Worm (Caenorhabditis elegans) whole organism, L4 larva: ENCODE data around the gene C45H4.18.

Experiments
- F10B5.3 ChIP-seq: sonication (generic microtip); optimal IDR thresholded peaks from 2 replicates; lab custom pipeline; 2016; ENCODE audit warnings: mild to moderate bottlenecking, missing genetic modification characterization, missing compliant biosample characterization
- T26A8.4 ChIP-seq: fragments of 200-800 bp; sonication (Bioruptor generic); IDR thresholded peaks from 2 replicates; pipeline ENCODE4 v1.3.6; 2022; ENCODE audit warnings: missing genetic modification characterization, missing compliant biosample characterization
- Y105C5A.15 ChIP-seq: fragments of 200-800 bp; sonication (Bioruptor generic); IDR thresholded peaks from 2 replicates; pipeline ENCODE4 v1.3.6; 2022; ENCODE audit warnings: missing genetic modification characterization, missing compliant biosample characterization
- ZK337.2 ChIP-seq: fragments of 200-800 bp; sonication (Bioruptor generic); IDR thresholded peaks from 2 replicates; pipeline ENCODE4 v1.3.6; 2022; ENCODE audit warnings: missing genetic modification reagents, missing genetic modification characterization, missing compliant biosample characterization
- aha-1 ChIP-seq: fragments of 150-350 bp; peaks from one replicate; lab custom pipeline; 2014; ENCODE audit warnings: missing biosample characterization, missing genetic modification characterization
- ama-1 ChIP-seq: fragments of 150-350 bp; optimal IDR thresholded peaks from 2 replicates; lab custom pipeline; 2014; ENCODE audit warnings: inconsistent platforms, mixed read lengths
- attf-4 ChIP-seq: sonication (generic microtip); optimal IDR thresholded peaks from 3 replicates; lab custom pipeline; 2017; ENCODE audit warnings: missing biosample characterization, missing genetic modification characterization
- cey-2 ChIP-seq: sonication (generic microtip); optimal IDR thresholded peaks from 3 replicates; lab custom pipeline; 2017; ENCODE audit warnings: missing genetic modification characterization, mild to moderate bottlenecking, missing compliant biosample characterization, antibody characterized with exemption, borderline replicate concordance; ENCODE audit not compliant: insufficient read depth
- ctbp-1 ChIP-seq: fragments of 200-800 bp; sonication (Bioruptor generic); IDR thresholded peaks from 2 replicates; pipeline ENCODE4 v1.3.6; 2022; ENCODE audit warnings: missing genetic modification reagents, missing genetic modification characterization, missing compliant biosample characterization
- daf-16 ChIP-seq, 3 experiments: sonication (generic microtip); optimal IDR thresholded peaks; 2 replicates each; lab custom pipeline; 2016 to 2017; ENCODE audit warnings: missing genetic modification characterization in 3 of 3, missing genetic modification reagents in 3 of 3, mild to moderate bottlenecking in 2 of 3, missing compliant biosample characterization in 2 of 3, missing biosample characterization in 1 of 3, moderate library complexity in 1 of 3
- dmd-6 ChIP-seq: fragments of 200-800 bp; sonication (Bioruptor generic); IDR thresholded peaks from 2 replicates; pipeline ENCODE4 v1.3.6; 2022; ENCODE audit warnings: missing genetic modification reagents, missing genetic modification characterization, missing compliant biosample characterization
- dpl-1 ChIP-seq: fragments of 150-350 bp; optimal IDR thresholded peaks from 2 replicates; lab custom pipeline; 2014; ENCODE audit warnings: missing biosample characterization, missing genetic modification reagents, missing genetic modification characterization
- duxl-1 ChIP-seq: sonication (generic microtip); optimal IDR thresholded peaks from 2 replicates; lab custom pipeline; 2016; ENCODE audit warnings: mild to moderate bottlenecking, missing genetic modification characterization, moderate library complexity, missing compliant biosample characterization; ENCODE audit not compliant: poor library complexity
- dve-1 ChIP-seq: sonication (generic microtip); optimal IDR thresholded peaks from 2 replicates; lab custom pipeline; 2017; ENCODE audit warnings: antibody characterized with exemption, mild to moderate bottlenecking, missing genetic modification characterization, missing compliant biosample characterization; ENCODE audit not compliant: insufficient read depth
- egl-43 ChIP-seq: fragments of 200-800 bp; sonication (Bioruptor generic); IDR thresholded peaks from 2 replicates; pipeline ENCODE4 v1.3.6; 2022; ENCODE audit warnings: missing genetic modification reagents, missing genetic modification characterization, missing compliant biosample characterization
- fos-1 ChIP-seq: fragments of 150-350 bp; optimal IDR thresholded peaks from 2 replicates; lab custom pipeline; 2014; ENCODE audit warnings: missing biosample characterization, missing genetic modification characterization
- hlh-11 ChIP-seq: fragments of 200-800 bp; sonication (Bioruptor generic); optimal IDR thresholded peaks from 2 replicates; lab custom pipeline; 2018; ENCODE audit warnings: mild to moderate bottlenecking, missing genetic modification characterization, missing compliant biosample characterization
- hlh-30 ChIP-seq: sonication (generic microtip); optimal IDR thresholded peaks from 2 replicates; lab custom pipeline; 2017; ENCODE audit warnings: antibody characterized with exemption, mild to moderate bottlenecking, missing genetic modification characterization, missing compliant biosample characterization; ENCODE audit not compliant: insufficient read depth
- hmg-1.1 ChIP-seq: fragments of 200-800 bp; sonication (Bioruptor generic); IDR thresholded peaks from 2 replicates; pipeline ENCODE4 v1.3.6; 2022; ENCODE audit warnings: missing genetic modification reagents, missing genetic modification characterization, missing compliant biosample characterization
- mdl-1 ChIP-seq, 2 experiments: fragments of 150-350 bp in 1 of 2; sonication (generic microtip) in 1 of 2; optimal IDR thresholded peaks; 2 replicates each; lab custom pipeline; 2014 to 2017; ENCODE audit warnings: missing biosample characterization in 2 of 2, missing genetic modification characterization in 2 of 2
- mdt-29 ChIP-seq: fragments of 200-800 bp; sonication (Bioruptor generic); IDR thresholded peaks from 2 replicates; pipeline ENCODE4 v1.3.6; 2022; ENCODE audit warnings: missing genetic modification reagents, missing genetic modification characterization, missing compliant biosample characterization
- mes-2 ChIP-seq: sonication (generic microtip); optimal IDR thresholded peaks from 2 replicates; lab custom pipeline; 2016; ENCODE audit warnings: missing genotype, mild to moderate bottlenecking, missing genetic modification characterization, missing compliant biosample characterization; ENCODE audit not compliant: poor library complexity, severe bottlenecking
- nhr-11 ChIP-seq: fragments of 150-350 bp; optimal IDR thresholded peaks from 2 replicates; lab custom pipeline; 2014; ENCODE audit warnings: missing biosample characterization, missing genetic modification characterization
- nhr-28 ChIP-seq: fragments of 150-350 bp; optimal IDR thresholded peaks from 2 replicates; lab custom pipeline; 2014; ENCODE audit warnings: missing biosample characterization, missing genetic modification characterization
- nhr-41 ChIP-seq: fragments of 200-800 bp; sonication (Bioruptor generic); IDR thresholded peaks from 2 replicates; pipeline ENCODE4 v1.3.6; 2022; ENCODE audit warnings: missing genetic modification reagents, missing genetic modification characterization, missing compliant biosample characterization
- nhr-48 ChIP-seq: sonication (generic microtip); optimal IDR thresholded peaks from 2 replicates; lab custom pipeline; 2016; ENCODE audit warnings: mild to moderate bottlenecking, missing genetic modification characterization, missing compliant biosample characterization
- nhr-6 ChIP-seq: fragments of 150-350 bp; optimal IDR thresholded peaks from 2 replicates; lab custom pipeline; 2014; ENCODE audit warnings: missing biosample characterization, missing genetic modification characterization
- nhr-76 ChIP-seq: fragments of 150-350 bp; optimal IDR thresholded peaks from 2 replicates; lab custom pipeline; 2014; ENCODE audit warnings: missing biosample characterization, missing genetic modification characterization
- nhr-77 ChIP-seq: fragments of 150-350 bp; optimal IDR thresholded peaks from 2 replicates; lab custom pipeline; 2014; ENCODE audit warnings: missing biosample characterization, missing genetic modification characterization
- rbr-2 ChIP-seq: sonication (generic microtip); optimal IDR thresholded peaks from 2 replicates; lab custom pipeline; 2016; ENCODE audit warnings: missing genotype, missing genetic modification characterization, missing compliant biosample characterization
- saeg-2 ChIP-seq: fragments of 200-800 bp; sonication (Bioruptor generic); IDR thresholded peaks from 2 replicates; pipeline ENCODE4 v1.3.6; 2022; ENCODE audit warnings: missing genetic modification reagents, missing genetic modification characterization, missing compliant biosample characterization
- set-16 ChIP-seq: fragments of 200-800 bp; sonication (Bioruptor generic); IDR thresholded peaks from 2 replicates; pipeline ENCODE4 v1.3.6; 2022; ENCODE audit warnings: missing genetic modification reagents, missing genetic modification characterization, missing compliant biosample characterization
- tag-97 ChIP-seq: fragments of 200-800 bp; sonication (Bioruptor generic); IDR thresholded peaks from 2 replicates; pipeline ENCODE4 v1.3.6; 2022; ENCODE audit warnings: missing genetic modification characterization, missing compliant biosample characterization
- tra-1 ChIP-seq: fragments of 200-800 bp; sonication (Bioruptor generic); IDR thresholded peaks from 2 replicates; pipeline ENCODE4 v1.3.6; 2022; ENCODE audit warnings: missing genetic modification reagents, missing genetic modification characterization, missing compliant biosample characterization
- unc-130 ChIP-seq: sonication (generic microtip); optimal IDR thresholded peaks from 2 replicates; lab custom pipeline; 2016; ENCODE audit warnings: missing genetic modification reagents, missing genetic modification characterization, missing compliant biosample characterization
- unc-62 ChIP-seq, 3 experiments: fragments of 150-350 bp in 1 of 3; sonication (generic microtip); optimal IDR thresholded peaks in 2 of 3; peaks in 1 of 3; 1 replicate in 1 of 3; 2 replicates in 2 of 3; lab custom pipeline; 2014 to 2017; ENCODE audit warnings: missing biosample characterization in 3 of 3, missing genetic modification characterization in 3 of 3, missing genetic modification reagents in 3 of 3, missing genotype in 1 of 3
- vab-7 ChIP-seq: fragments of 200-800 bp; sonication (Bioruptor generic); IDR thresholded peaks from 2 replicates; pipeline ENCODE4 v1.3.6; 2022; ENCODE audit warnings: missing genetic modification reagents, missing genetic modification characterization, missing compliant biosample characterization
- zip-2 ChIP-seq: fragments of 150-350 bp; optimal IDR thresholded peaks from 2 replicates; lab custom pipeline; 2014; ENCODE audit warnings: missing biosample characterization, missing genetic modification characterization
- ztf-7 ChIP-seq: fragments of 150-350 bp; optimal IDR thresholded peaks from 2 replicates; lab custom pipeline; 2014; ENCODE audit warnings: missing biosample characterization, missing genetic modification characterization

C45H4.18 gene

DNA sequence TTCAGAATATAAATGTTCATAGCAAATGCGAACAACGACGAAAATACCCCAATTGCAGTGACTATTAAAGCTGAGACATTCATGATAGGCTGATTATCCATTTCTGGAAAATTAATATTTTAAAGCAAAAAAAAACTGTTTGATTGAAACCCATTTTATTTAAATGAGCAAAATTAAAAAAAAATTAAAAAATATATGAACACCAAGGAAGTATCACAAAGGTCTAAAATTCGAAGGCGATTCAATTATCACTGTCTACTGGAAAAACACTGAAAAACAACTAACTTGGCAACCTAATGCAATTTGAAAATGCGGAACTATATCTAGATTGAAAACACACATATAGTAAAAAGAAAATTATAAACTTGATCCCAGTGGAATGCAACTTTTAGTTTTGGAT is 15.8 kb downstream of the C45H4.18 start, which contains the start of gene srbc-42:
TSS of gene srbc-42 (minus strand) at position 101 of the 400 bp plus-strand sequence.
- TF ChIP-seq unc-130 (no peak), mes-2 (tag; lab: Kevin White, UChicago) (no peak), nhr-76 (no peak), nhr-6 (tag; lab: Kevin White, UChicago) (no peak), tag-97 (GFP tag; lab: Robert Waterston, UW) (no peak), saeg-2 (GFP tag; lab: Robert Waterston, UW) (no peak), zip-2 (tag; lab: Kevin White, UChicago) (no peak)
- TF ChIP-seq, all 104 proteins: peak for 0

- TF ChIP-seq ztf-7 (no peak), daf-16 (GFP tag; optimal IDR thresholded peaks at IDR 0.05; lab: Kevin White, UChicago) (no peak), daf-16 (tag; optimal IDR thresholded peaks at IDR 0.05; lab: Kevin White, UChicago) (peak; percentile 47), hlh-30 (peak; percentile 53), T26A8.4 (GFP tag; lab: Robert Waterston, UW) (no peak), mdl-1 (tag; optimal IDR thresholded peaks at IDR 0.05; lab: Kevin White, UChicago) (peak in 1 of 2 experiments; percentile 13), Y105C5A.15 (GFP tag; lab: Robert Waterston, UW) (no peak), hmg-1.1 (peak; percentile 56; the same call in 1 of the 2 replicates), mes-2 (tag; lab: Kevin White, UChicago) (peak; percentile 29), dmd-6 (GFP tag; lab: Robert Waterston, UW) (peak; percentile 61), duxl-1 (tag; lab: Kevin White, UChicago) (peak; percentile 30), dpl-1 (no peak), vab-7 (GFP tag; lab: Robert Waterston, UW) (no peak), fos-1 (tag; lab: Kevin White, UChicago) (no peak), nhr-28 (peak; percentile 53), dve-1 (peak; percentile 11), tag-97 (GFP tag; lab: Robert Waterston, UW) (no peak), hlh-11 (tag; lab: Kevin White, UChicago) (peak; percentile 35), aha-1 (peak; percentile 82), cey-2 (tag; lab: Kevin White, UChicago) (no peak), mdt-29 (GFP tag; lab: Robert Waterston, UW) (no peak), attf-4 (tag; lab: Kevin White, UChicago) (no peak), zip-2 (tag; lab: Kevin White, UChicago) (no peak)
Observed at ce11 chrV:2192117-2192516, 16.8 kb downstream of the C45H4.18 start, which contains the start of gene nhr-13. Gene nhr-13, plus strand, starts transcription at chrV:2192485.

DNA sequence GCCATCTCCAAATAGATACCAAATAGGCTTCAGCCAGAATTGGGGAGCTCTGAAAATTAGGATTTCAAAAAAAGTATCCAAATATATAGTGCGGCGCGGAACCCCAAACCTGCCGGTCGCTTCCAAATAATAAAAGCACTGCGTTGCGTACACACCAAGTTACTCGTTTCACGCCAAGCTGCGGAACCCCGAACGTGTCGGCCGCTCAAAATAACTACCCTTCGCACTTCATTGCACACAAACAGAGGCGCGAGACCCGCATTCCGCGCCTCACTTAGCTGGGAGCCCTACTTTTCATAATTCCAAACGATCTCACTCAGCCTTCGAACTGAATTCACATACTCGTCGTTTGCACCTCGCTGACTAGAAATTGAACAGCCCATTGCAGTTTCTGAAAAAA is 24.3 kb downstream of the C45H4.18 start:
- TF ChIP-seq F10B5.3 (tag; lab: Kevin White, UChicago) (no peak), nhr-41 (GFP tag; lab: Robert Waterston, UW) (no peak), nhr-77 (tag; lab: Kevin White, UChicago) (no peak), nhr-28 (no peak)

DNA sequence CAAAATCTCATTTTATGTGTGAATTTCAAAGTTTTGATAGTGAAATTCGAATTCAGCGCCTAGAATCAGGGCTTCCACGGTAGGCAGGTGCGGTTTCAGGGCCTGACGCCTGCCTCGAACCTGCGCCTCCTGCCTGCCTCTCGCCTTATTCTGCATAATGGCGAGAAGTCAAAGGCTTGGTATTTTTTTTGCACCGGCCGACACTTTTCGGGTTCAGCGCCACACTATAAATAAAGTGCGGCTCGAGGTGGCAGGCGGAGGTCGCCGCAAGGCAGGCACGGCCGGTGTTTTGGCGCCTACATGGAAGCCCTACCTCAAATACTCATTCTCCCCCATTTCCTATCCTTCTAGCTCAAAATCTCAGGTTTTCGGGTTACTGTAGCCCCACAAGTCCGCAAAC is 25.1 kb downstream of the C45H4.18 start:
- TF ChIP-seq ztf-7: no peak
- no peak for TF ChIP-seq unc-62 (GFP tag; optimal IDR thresholded peaks at IDR 0.05 in 1 of 2; lab: Kevin White, UChicago)
- no peak for TF ChIP-seq unc-62 (tag; optimal IDR thresholded peaks at IDR 0.05; lab: Kevin White, UChicago)
- TF ChIP-seq T26A8.4 (GFP tag; lab: Robert Waterston, UW): no peak
- TF ChIP-seq nhr-11 (tag; lab: Kevin White, UChicago): no peak
- TF ChIP-seq nhr-48 (tag; lab: Kevin White, UChicago): no peak
- TF ChIP-seq egl-43 (GFP tag; lab: Robert Waterston, UW): 0 out of 2 replicates have a peak, but pooled peaks have one; percentile 3
- TF ChIP-seq ZK337.2: no peak
- no peak for TF ChIP-seq tra-1 (GFP tag; lab: Robert Waterston, UW)
- no peak for TF ChIP-seq attf-4 (tag; lab: Kevin White, UChicago)
- no peak for TF ChIP-seq ctbp-1 (GFP tag; lab: Robert Waterston, UW)
- TF ChIP-seq rbr-2: no peak
- no peak for TF ChIP-seq ama-1
- no peak for TF ChIP-seq nhr-41 (GFP tag; lab: Robert Waterston, UW)
- TF ChIP-seq hlh-30: no peak
- peak; percentile 69; the same call in 1 of the 2 replicates for TF ChIP-seq set-16 (GFP tag; lab: Robert Waterston, UW)
